Worm (Caenorhabditis elegans) whole organism, L4 larva: ENCODE measurements around the gene C28D4.8.
A peak's percentile ranks its signal among the peaks of the same experiment; 100 is the strongest.

Experiments
- F37D6.2 ChIP-seq: sonication (generic microtip); optimal IDR thresholded peaks from 2 replicates; lab custom pipeline; 2016; ENCODE audit warnings: mild to moderate bottlenecking, missing genetic modification characterization, missing compliant biosample characterization
- F44E2.7 ChIP-seq: fragments of 200-800 bp; sonication (Bioruptor generic); IDR thresholded peaks from 2 replicates; pipeline ENCODE4 v2.1.2; 2022; ENCODE audit warnings: missing genetic modification characterization, missing compliant biosample characterization
- R02D3.7 ChIP-seq: fragments of 150-350 bp; sonication (generic microtip); optimal IDR thresholded peaks from 3 replicates; lab custom pipeline; 2014; ENCODE audit warnings: missing biosample characterization, missing genetic modification characterization
- Y105C5A.15 ChIP-seq: fragments of 200-800 bp; sonication (Bioruptor generic); IDR thresholded peaks from 2 replicates; pipeline ENCODE4 v1.3.6; 2022; ENCODE audit warnings: missing genetic modification characterization, missing compliant biosample characterization
- Y5F2A.4 ChIP-seq: fragments of 200-800 bp; sonication (Bioruptor generic); optimal IDR thresholded peaks from 2 replicates; lab custom pipeline; 2018; ENCODE audit warnings: mild to moderate bottlenecking, missing genetic modification characterization, missing compliant biosample characterization
- ZK546.5 ChIP-seq, 2 experiments: sonication (generic microtip); optimal IDR thresholded peaks; 2 replicates each; lab custom pipeline; 2017; ENCODE audit warnings: missing biosample characterization in 2 of 2, missing genetic modification characterization in 2 of 2
- aha-1 ChIP-seq: fragments of 150-350 bp; peaks from one replicate; lab custom pipeline; 2014; ENCODE audit warnings: missing biosample characterization, missing genetic modification characterization
- aly-2 ChIP-seq: sonication (generic microtip); optimal IDR thresholded peaks from 2 replicates; lab custom pipeline; 2018; ENCODE audit warnings: missing biosample characterization, missing genetic modification characterization
- attf-4 ChIP-seq: sonication (generic microtip); optimal IDR thresholded peaks from 3 replicates; lab custom pipeline; 2017; ENCODE audit warnings: missing biosample characterization, missing genetic modification characterization
- ceh-44 ChIP-seq: fragments of 200-800 bp; sonication (Bioruptor generic); IDR thresholded peaks from 2 replicates; pipeline ENCODE4 v1.3.6; 2022; ENCODE audit warnings: missing genetic modification reagents, missing genetic modification characterization, missing compliant biosample characterization
- ces-1 ChIP-seq: fragments of 150-350 bp; sonication (generic microtip); optimal IDR thresholded peaks from 4 replicates; lab custom pipeline; 2014; ENCODE audit warnings: missing biosample characterization, missing genetic modification reagents, missing genetic modification characterization
- ctbp-1 ChIP-seq: fragments of 200-800 bp; sonication (Bioruptor generic); IDR thresholded peaks from 2 replicates; pipeline ENCODE4 v1.3.6; 2022; ENCODE audit warnings: missing genetic modification reagents, missing genetic modification characterization, missing compliant biosample characterization
- daf-16 ChIP-seq, 3 experiments: sonication (generic microtip); optimal IDR thresholded peaks; 2 replicates each; lab custom pipeline; 2016 to 2017; ENCODE audit warnings: missing genetic modification characterization in 3 of 3, missing genetic modification reagents in 3 of 3, mild to moderate bottlenecking in 2 of 3, missing compliant biosample characterization in 2 of 3, missing biosample characterization in 1 of 3, moderate library complexity in 1 of 3
- daf-19 ChIP-seq: fragments of 200-800 bp; sonication (Bioruptor generic); conservative IDR thresholded peaks from 2 replicates; pipeline ENCODE4 v1.3.6; 2022; ENCODE audit warnings: missing genetic modification characterization, missing compliant biosample characterization
- dmd-6 ChIP-seq: fragments of 200-800 bp; sonication (Bioruptor generic); IDR thresholded peaks from 2 replicates; pipeline ENCODE4 v1.3.6; 2022; ENCODE audit warnings: missing genetic modification reagents, missing genetic modification characterization, missing compliant biosample characterization
- dpl-1 ChIP-seq: fragments of 150-350 bp; optimal IDR thresholded peaks from 2 replicates; lab custom pipeline; 2014; ENCODE audit warnings: missing biosample characterization, missing genetic modification reagents, missing genetic modification characterization
- duxl-1 ChIP-seq: sonication (generic microtip); optimal IDR thresholded peaks from 2 replicates; lab custom pipeline; 2016; ENCODE audit warnings: mild to moderate bottlenecking, missing genetic modification characterization, moderate library complexity, missing compliant biosample characterization; ENCODE audit not compliant: poor library complexity
- dve-1 ChIP-seq: sonication (generic microtip); optimal IDR thresholded peaks from 2 replicates; lab custom pipeline; 2017; ENCODE audit warnings: antibody characterized with exemption, mild to moderate bottlenecking, missing genetic modification characterization, missing compliant biosample characterization; ENCODE audit not compliant: insufficient read depth
- egl-27 ChIP-seq: sonication (generic microtip); optimal IDR thresholded peaks from 3 replicates; lab custom pipeline; 2017; ENCODE audit warnings: missing biosample characterization, missing genetic modification reagents, missing genetic modification characterization
- egl-43 ChIP-seq: fragments of 200-800 bp; sonication (Bioruptor generic); IDR thresholded peaks from 2 replicates; pipeline ENCODE4 v1.3.6; 2022; ENCODE audit warnings: missing genetic modification reagents, missing genetic modification characterization, missing compliant biosample characterization
- hif-1 ChIP-seq, 2 experiments: sonication (generic microtip); optimal IDR thresholded peaks; 2 replicates each; lab custom pipeline; 2016 to 2017; ENCODE audit warnings: missing compliant biosample characterization in 2 of 2, missing genetic modification characterization in 2 of 2, missing genetic modification reagents in 2 of 2, missing genotype in 2 of 2, mild to moderate bottlenecking in 1 of 2
- hlh-11 ChIP-seq: fragments of 200-800 bp; sonication (Bioruptor generic); optimal IDR thresholded peaks from 2 replicates; lab custom pipeline; 2018; ENCODE audit warnings: mild to moderate bottlenecking, missing genetic modification characterization, missing compliant biosample characterization
- hmg-1.1 ChIP-seq: fragments of 200-800 bp; sonication (Bioruptor generic); IDR thresholded peaks from 2 replicates; pipeline ENCODE4 v1.3.6; 2022; ENCODE audit warnings: missing genetic modification reagents, missing genetic modification characterization, missing compliant biosample characterization
- lin-38 ChIP-seq: fragments of 200-800 bp; sonication (Bioruptor generic); IDR thresholded peaks from 2 replicates; pipeline ENCODE4 v1.3.6; 2022; ENCODE audit warnings: missing genetic modification reagents, missing genetic modification characterization, missing compliant biosample characterization
- lin-39 ChIP-seq: fragments of 150-350 bp; optimal IDR thresholded peaks from 2 replicates; lab custom pipeline; 2014; ENCODE audit warnings: missing biosample characterization, missing genetic modification reagents, missing genetic modification characterization
- lsy-2 ChIP-seq, 2 experiments: fragments of 150-350 bp in 1 of 2; sonication (generic microtip) in 1 of 2; optimal IDR thresholded peaks; 2 replicates each; lab custom pipeline; 2014 to 2017; ENCODE audit warnings: missing biosample characterization in 2 of 2, missing genetic modification characterization in 2 of 2
- mdt-29 ChIP-seq: fragments of 200-800 bp; sonication (Bioruptor generic); IDR thresholded peaks from 2 replicates; pipeline ENCODE4 v1.3.6; 2022; ENCODE audit warnings: missing genetic modification reagents, missing genetic modification characterization, missing compliant biosample characterization
- mep-1 ChIP-seq: fragments of 150-350 bp; sonication (generic microtip); optimal IDR thresholded peaks from 3 replicates; lab custom pipeline; 2014; ENCODE audit warnings: missing biosample characterization, missing genetic modification characterization
- mes-2 ChIP-seq: sonication (generic microtip); optimal IDR thresholded peaks from 2 replicates; lab custom pipeline; 2016; ENCODE audit warnings: missing genotype, mild to moderate bottlenecking, missing genetic modification characterization, missing compliant biosample characterization; ENCODE audit not compliant: poor library complexity, severe bottlenecking
- nhr-10 ChIP-seq: fragments of 150-350 bp; optimal IDR thresholded peaks from 2 replicates; lab custom pipeline; 2014; ENCODE audit warnings: missing biosample characterization, missing genetic modification characterization
- nhr-11 ChIP-seq: fragments of 150-350 bp; optimal IDR thresholded peaks from 2 replicates; lab custom pipeline; 2014; ENCODE audit warnings: missing biosample characterization, missing genetic modification characterization
- nhr-28 ChIP-seq: fragments of 150-350 bp; optimal IDR thresholded peaks from 2 replicates; lab custom pipeline; 2014; ENCODE audit warnings: missing biosample characterization, missing genetic modification characterization
- nhr-77 ChIP-seq: fragments of 150-350 bp; optimal IDR thresholded peaks from 2 replicates; lab custom pipeline; 2014; ENCODE audit warnings: missing biosample characterization, missing genetic modification characterization
- php-3 ChIP-seq: fragments of 200-800 bp; sonication (Bioruptor generic); IDR thresholded peaks from 2 replicates; pipeline ENCODE4 v1.3.6; 2022; ENCODE audit warnings: missing genetic modification reagents, missing genetic modification characterization, missing compliant biosample characterization
- pqm-1 ChIP-seq: sonication (generic microtip); optimal IDR thresholded peaks from 2 replicates; lab custom pipeline; 2017; ENCODE audit warnings: missing biosample characterization, missing genetic modification characterization
- snpc-1.2 ChIP-seq: fragments of 200-800 bp; sonication (Bioruptor generic); IDR thresholded peaks from 2 replicates; pipeline ENCODE4 v1.3.6; 2022; ENCODE audit warnings: missing genetic modification reagents, missing genetic modification characterization, missing compliant biosample characterization
- snpc-4 ChIP-seq: fragments of 150-350 bp; optimal IDR thresholded peaks from 2 replicates; lab custom pipeline; 2014; ENCODE audit warnings: missing biosample characterization, missing genetic modification characterization
- spr-3 ChIP-seq: fragments of 200-800 bp; sonication (Bioruptor generic); optimal IDR thresholded peaks from 2 replicates; lab custom pipeline; 2018; ENCODE audit warnings: mild to moderate bottlenecking, missing genetic modification characterization, missing compliant biosample characterization
- unc-130 ChIP-seq: sonication (generic microtip); optimal IDR thresholded peaks from 2 replicates; lab custom pipeline; 2016; ENCODE audit warnings: missing genetic modification reagents, missing genetic modification characterization, missing compliant biosample characterization
- unc-62 ChIP-seq, 3 experiments: fragments of 150-350 bp in 1 of 3; sonication (generic microtip); optimal IDR thresholded peaks in 2 of 3; peaks in 1 of 3; 1 replicate in 1 of 3; 2 replicates in 2 of 3; lab custom pipeline; 2014 to 2017; ENCODE audit warnings: missing biosample characterization in 3 of 3, missing genetic modification characterization in 3 of 3, missing genetic modification reagents in 3 of 3, missing genotype in 1 of 3
- zfp-2 ChIP-seq: sonication (generic microtip); optimal IDR thresholded peaks from 2 replicates; lab custom pipeline; 2016; ENCODE audit warnings: mild to moderate bottlenecking, missing genetic modification characterization, missing compliant biosample characterization
- zip-2 ChIP-seq: fragments of 150-350 bp; optimal IDR thresholded peaks from 2 replicates; lab custom pipeline; 2014; ENCODE audit warnings: missing biosample characterization, missing genetic modification characterization
- ztf-11 ChIP-seq: fragments of 150-350 bp; optimal IDR thresholded peaks from 2 replicates; lab custom pipeline; 2014; ENCODE audit warnings: missing biosample characterization, missing genetic modification characterization

Gene C28D4.8

DNA sequence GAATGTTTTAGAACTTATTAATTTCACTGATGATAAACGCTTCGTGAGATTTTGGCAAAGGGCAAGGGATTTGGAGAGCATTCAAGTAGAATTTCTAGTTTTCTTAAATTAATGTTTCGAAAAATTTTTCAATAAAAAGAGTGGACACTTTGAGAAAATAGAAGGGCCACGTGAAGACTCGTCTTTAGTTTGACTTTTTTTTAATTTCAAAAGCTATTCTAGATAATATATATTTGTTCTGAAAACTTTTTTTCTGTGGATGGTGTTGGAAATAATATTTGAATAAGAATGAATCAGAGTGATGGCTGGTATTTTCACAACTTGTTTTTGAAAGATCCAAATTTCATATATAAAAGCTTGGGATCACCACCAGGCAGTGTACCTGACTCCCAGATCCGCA is at the start of gene C28D4.8:
Gene C28D4.8, minus strand, starts transcription at position 101 of the 400 bp plus-strand sequence.
- TF ChIP-seq aly-2 (tag; lab: Kevin White, UChicago) (no peak), duxl-1 (no peak), ctbp-1 (GFP tag; lab: Robert Waterston, UW) (no peak), mep-1 (no peak), F37D6.2 (no peak), unc-130 (GFP tag; lab: Kevin White, UChicago) (no peak), spr-3 (GFP tag; lab: Kevin White, UChicago) (no peak), Y5F2A.4 (GFP tag; lab: Kevin White, UChicago) (no peak), attf-4 (tag; lab: Kevin White, UChicago) (no peak), ces-1 (GFP tag; lab: Kevin White, UChicago) (no peak), ceh-44 (no peak), F44E2.7 (GFP tag; lab: Robert Waterston, UW) (no peak), nhr-10 (tag; lab: Kevin White, UChicago) (no peak), daf-16 (GFP tag; optimal IDR thresholded peaks at IDR 0.05; lab: Kevin White, UChicago) (no peak), daf-16 (tag; optimal IDR thresholded peaks at IDR 0.05; lab: Kevin White, UChicago) (no peak), mdt-29 (GFP tag; lab: Robert Waterston, UW) (no peak), Y105C5A.15 (no peak), nhr-11 (no peak), lin-39 (tag; lab: Kevin White, UChicago) (no peak)

ce11 chrIV:9797304-9798003 is 49.2 kb upstream of the C28D4.8 start, which contains the start of gene T13F2.2:
Gene T13F2.2, minus strand, starts transcription at chrIV:9797354.
- TF ChIP-seq hmg-1.1 (GFP tag; lab: Robert Waterston, UW) = no peak
- TF ChIP-seq ztf-11 (tag; lab: Kevin White, UChicago) = no peak
- TF ChIP-seq ceh-44 = no peak
- no peak for TF ChIP-seq zip-2 (tag; lab: Kevin White, UChicago)
- TF ChIP-seq pqm-1 (tag; lab: Kevin White, UChicago) = peak; percentile 86
- TF ChIP-seq Y105C5A.15 = no peak
- peak; percentile 70; the same call in 1 of the 2 replicates for TF ChIP-seq dmd-6 (GFP tag; lab: Robert Waterston, UW)
- no peak for TF ChIP-seq snpc-1.2 (GFP tag; lab: Robert Waterston, UW)
- peak in 1 of 2 experiments; percentile 2 for TF ChIP-seq unc-62 (GFP tag; optimal IDR thresholded peaks at IDR 0.05 in 1 of 2; lab: Kevin White, UChicago)
- no peak for TF ChIP-seq unc-62 (tag; optimal IDR thresholded peaks at IDR 0.05; lab: Kevin White, UChicago)
- peak; percentile 11 for TF ChIP-seq nhr-77 (tag; lab: Kevin White, UChicago)
- no peak for TF ChIP-seq egl-27
- no peak for TF ChIP-seq daf-16 (GFP tag; optimal IDR thresholded peaks at IDR 0.05; lab: Kevin White, UChicago)
- TF ChIP-seq daf-16 (tag; optimal IDR thresholded peaks at IDR 0.05; lab: Kevin White, UChicago) = peak; percentile 86
- TF ChIP-seq daf-19 (GFP tag; lab: Robert Waterston, UW) = no peak
- TF ChIP-seq lsy-2 (tag; optimal IDR thresholded peaks at IDR 0.05; lab: Kevin White, UChicago) = peak in 1 of 2 experiments; percentile 15
- TF ChIP-seq hif-1 (tag; optimal IDR thresholded peaks at IDR 0.05; lab: Kevin White, UChicago) = peak in 1 of 2 experiments; percentile 5
- no peak for TF ChIP-seq zfp-2 (tag; lab: Kevin White, UChicago)
- TF ChIP-seq aha-1 (tag; lab: Kevin White, UChicago) = no peak
- no peak for TF ChIP-seq snpc-4 (tag; lab: Kevin White, UChicago)
- TF ChIP-seq nhr-28 (tag; lab: Kevin White, UChicago) = peak; percentile 72
- TF ChIP-seq ZK546.5 (tag; optimal IDR thresholded peaks at IDR 0.05; lab: Kevin White, UChicago) = no peak
- no peak for TF ChIP-seq egl-43 (GFP tag; lab: Robert Waterston, UW)
- peak; percentile 58 for TF ChIP-seq dve-1 (tag; lab: Kevin White, UChicago)
- TF ChIP-seq R02D3.7 (tag; lab: Kevin White, UChicago) = no peak
- peak; percentile 95 for TF ChIP-seq php-3 (GFP tag; lab: Robert Waterston, UW)
- TF ChIP-seq hlh-11 = peak; percentile 59
- peak; percentile 46 for TF ChIP-seq unc-130 (GFP tag; lab: Kevin White, UChicago)
- TF ChIP-seq mes-2 (tag; lab: Kevin White, UChicago) = peak; percentile 73
- 0 out of 2 replicates have a peak, but pooled peaks have one; percentile 16 for TF ChIP-seq lin-38
- peak; percentile 23 for TF ChIP-seq dpl-1 (GFP tag; lab: Kevin White, UChicago)
- TF ChIP-seq, all 104 proteins: peak for 15
